Worm (Caenorhabditis elegans) whole organism, L4/young adult: ENCODE data around the gene srh-277.

Experiments used
- W03F9.2 ChIP-seq: fragments of 150-350 bp; optimal IDR thresholded peaks from 2 replicates; lab custom pipeline; 2014; ENCODE audit warnings: missing biosample characterization, missing genetic modification characterization
- dao-5 ChIP-seq: sonication (generic microtip); optimal IDR thresholded peaks from 2 replicates; lab custom pipeline; 2016; ENCODE audit warnings: missing genotype, missing genetic modification characterization, moderate library complexity, missing compliant biosample characterization
- him-1 ChIP-seq: sonication (generic microtip); optimal IDR thresholded peaks from 2 replicates; lab custom pipeline; 2016; ENCODE audit warnings: missing genotype, missing genetic modification reagents, missing genetic modification characterization, missing compliant biosample characterization

Gene srh-277

DNA sequence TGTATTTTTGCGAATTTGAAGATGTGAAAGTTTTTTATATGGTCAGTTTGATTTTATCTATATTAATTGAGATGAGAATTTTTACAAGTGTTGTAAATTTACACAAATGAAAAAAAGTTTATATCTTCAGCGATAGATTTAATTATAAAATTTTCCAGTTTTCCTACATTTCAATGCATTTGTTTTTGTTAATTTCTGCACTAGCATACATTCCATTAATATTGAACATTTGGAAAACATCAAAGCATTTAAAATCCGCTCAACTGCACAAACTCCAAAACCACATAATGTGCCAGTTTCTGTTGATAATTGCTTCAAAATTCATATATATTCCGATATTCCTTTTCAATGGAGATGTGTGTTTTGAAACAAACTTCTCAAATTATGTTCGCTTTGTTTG, at the start of gene srh-277:
srh-277 (plus strand) TSS at position 301 of the 400 bp plus-strand sequence.
- TF ChIP-seq dao-5 (tag; lab: Kevin White, UChicago) (no peak), him-1 (no peak), W03F9.2 (tag; lab: Kevin White, UChicago) (no peak)

ce11 chrV:16137043-16137442, 46.0 kb upstream of the srh-277 start, which contains the start of gene F44G3.7:
Gene F44G3.7 (minus strand): TSS chrV:16137143.
- no peak for TF ChIP-seq him-1
- TF ChIP-seq W03F9.2 (tag; lab: Kevin White, UChicago), result no peak
- no peak for TF ChIP-seq dao-5 (tag; lab: Kevin White, UChicago)

DNA sequence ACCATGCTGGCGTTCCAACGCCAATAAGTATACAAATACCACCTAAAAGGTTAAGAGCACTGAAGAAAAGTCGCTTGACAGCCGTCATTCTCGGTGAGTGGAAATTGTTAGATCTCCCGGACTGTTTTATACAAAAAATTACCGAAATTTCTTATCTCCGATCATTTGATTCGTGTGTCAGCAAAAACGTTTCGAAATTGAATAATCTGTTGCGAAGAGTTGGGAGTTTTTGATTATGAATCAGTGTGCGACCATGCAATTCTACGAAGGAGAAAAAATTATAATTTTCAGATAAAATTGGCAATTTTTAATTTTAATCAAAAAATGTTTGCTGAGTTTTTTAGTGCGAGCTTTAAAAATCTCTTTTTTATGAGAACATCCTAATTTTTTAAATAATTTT, 43.5 kb upstream of the srh-277 start, which contains the start of gene clc-11:
clc-11 (minus strand) TSS at position 101 of the 400 bp plus-strand sequence.
- TF ChIP-seq W03F9.2 (tag; lab: Kevin White, UChicago), result no peak
- no peak for TF ChIP-seq him-1
- no peak for TF ChIP-seq dao-5 (tag; lab: Kevin White, UChicago)

ce11 chrV:16141071-16141470, 41.9 kb upstream of the srh-277 start, which contains the start of gene clc-32:
Gene clc-32 (minus strand): TSS chrV:16141171.
- TF ChIP-seq W03F9.2 (tag; lab: Kevin White, UChicago) (no peak), him-1 (no peak), dao-5 (tag; lab: Kevin White, UChicago) (no peak)

DNA sequence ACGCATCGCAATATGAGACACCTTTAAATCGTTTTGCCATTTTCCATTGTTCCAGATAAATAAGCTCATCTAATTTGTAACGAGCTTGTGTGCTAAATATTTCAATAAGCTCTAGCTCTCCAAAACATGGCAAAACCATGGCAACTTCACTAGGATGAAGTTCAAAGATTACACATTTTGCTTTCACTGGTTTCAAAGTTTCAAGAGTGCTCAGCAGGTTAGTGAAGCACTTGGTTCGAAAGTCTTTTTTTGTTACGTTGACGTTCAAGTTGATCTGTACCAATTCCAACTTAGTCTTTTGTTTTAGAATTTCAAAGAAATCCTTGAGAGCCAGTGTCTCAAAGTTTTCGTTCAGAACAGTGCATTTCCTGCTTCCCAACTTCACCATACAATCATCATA, 40.6 kb upstream of the srh-277 start, which contains the start of gene fbxa-18:
fbxa-18 (plus strand) TSS at position 301 of the 400 bp plus-strand sequence.
- TF ChIP-seq W03F9.2 (tag; lab: Kevin White, UChicago) (no peak), him-1 (no peak), dao-5 (tag; lab: Kevin White, UChicago) (no peak)

- TF ChIP-seq him-1 (no peak), W03F9.2 (tag; lab: Kevin White, UChicago) (no peak), dao-5 (tag; lab: Kevin White, UChicago) (no peak)
These were observed 39.9 kb upstream of the srh-277 start, which contains the start of gene fbxa-88 for ce11 chrV:16143066-16143581. Gene fbxa-88 (minus strand): TSS chrV:16143116.

DNA sequence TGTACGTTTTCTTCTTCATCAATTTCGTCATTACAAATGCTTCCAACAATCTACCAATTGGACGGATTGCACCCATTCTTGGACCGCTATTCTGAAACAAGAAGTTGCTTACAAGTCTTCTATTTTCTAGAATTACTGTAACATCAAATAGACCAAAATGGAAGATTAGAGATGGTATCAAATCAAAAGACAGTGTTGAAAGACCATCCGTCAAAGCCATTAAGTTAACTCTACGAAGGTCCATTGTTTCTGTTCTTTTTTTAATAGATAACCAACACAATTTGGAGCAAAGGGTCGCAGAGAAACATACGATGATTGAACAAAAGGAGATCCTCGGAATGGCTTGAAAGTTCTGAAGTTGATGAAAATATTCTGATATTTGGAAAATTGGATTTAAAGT, 38.0 kb upstream of the srh-277 start:
- TF ChIP-seq dao-5 (tag; lab: Kevin White, UChicago), result no peak
- TF ChIP-seq him-1, result no peak

- no peak for TF ChIP-seq W03F9.2 (tag; lab: Kevin White, UChicago)
These were observed 34.2 kb upstream of the srh-277 start, which contains the start of gene F10A3.4 for ce11 chrV:16148805-16149204. Gene F10A3.4 (plus strand): TSS chrV:16149105.

ce11 chrV:16153375-16153774, 29.6 kb upstream of the srh-277 start, which contains the start of gene str-254:
Gene str-254 (minus strand): TSS chrV:16153475.
- TF ChIP-seq him-1, result no peak
- TF ChIP-seq W03F9.2 (tag; lab: Kevin White, UChicago), result no peak
- no peak for TF ChIP-seq dao-5 (tag; lab: Kevin White, UChicago)

- TF ChIP-seq dao-5 (tag; lab: Kevin White, UChicago) (no peak), W03F9.2 (tag; lab: Kevin White, UChicago) (no peak), him-1 (no peak)
These were observed 27.9 kb upstream of the srh-277 start, which contains the start of gene str-97 for ce11 chrV:16155111-16155510. Gene str-97 (minus strand): TSS chrV:16155211.

DNA sequence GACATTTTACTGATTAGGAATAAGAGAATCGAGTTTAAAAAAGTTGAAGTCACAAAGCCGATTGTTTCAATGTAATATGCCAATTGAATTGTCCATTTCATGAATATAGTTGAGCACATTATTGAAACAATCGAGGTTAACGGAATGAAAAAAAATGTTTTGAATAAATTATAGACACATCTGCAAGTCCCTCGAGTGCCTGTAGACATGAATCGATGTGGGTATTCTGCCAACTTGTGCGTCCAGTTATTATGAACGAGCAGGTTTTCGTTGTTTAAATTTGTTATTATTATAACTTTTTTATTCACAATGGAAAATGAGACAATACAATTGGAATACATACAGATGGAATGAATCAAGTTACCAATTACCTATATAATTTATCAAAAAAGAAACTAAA, 24.6 kb upstream of the srh-277 start, which contains the start of gene str-99:
str-99 (minus strand) TSS at position 101 of the 400 bp plus-strand sequence.
- no peak for TF ChIP-seq him-1
- no peak for TF ChIP-seq W03F9.2 (tag; lab: Kevin White, UChicago)
- no peak for TF ChIP-seq dao-5 (tag; lab: Kevin White, UChicago)

- TF ChIP-seq him-1 (no peak), dao-5 (tag; lab: Kevin White, UChicago) (no peak), W03F9.2 (tag; lab: Kevin White, UChicago) (no peak)
These were observed 23.4 kb upstream of the srh-277 start, which contains the start of gene F10A3.17 for ce11 chrV:16159594-16159993. Gene F10A3.17 (minus strand): TSS chrV:16159694.

DNA sequence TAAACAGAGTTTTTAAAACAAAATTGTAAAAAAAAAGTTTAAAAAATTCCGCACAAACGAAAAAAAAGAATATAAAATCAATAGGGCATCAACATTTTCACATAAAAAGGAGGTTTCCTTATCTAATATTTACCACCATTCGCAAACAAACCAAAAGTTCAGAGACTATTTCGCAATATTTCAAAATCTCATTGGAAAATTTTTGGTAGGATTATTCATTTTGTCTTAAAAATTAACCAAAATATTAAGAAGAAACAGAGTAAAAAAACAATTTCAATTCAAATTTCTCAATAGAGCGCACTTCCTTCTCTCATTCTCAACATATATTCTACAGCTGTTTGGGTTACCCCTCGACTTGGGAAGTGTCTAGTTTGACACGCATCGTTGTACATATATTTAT, 22.9 kb upstream of the srh-277 start:
- TF ChIP-seq W03F9.2 (tag; lab: Kevin White, UChicago), result no peak
- no peak for TF ChIP-seq him-1
- no peak for TF ChIP-seq dao-5 (tag; lab: Kevin White, UChicago)

- no peak for TF ChIP-seq him-1
- no peak for TF ChIP-seq W03F9.2 (tag; lab: Kevin White, UChicago)
- no peak for TF ChIP-seq dao-5 (tag; lab: Kevin White, UChicago)
These were observed 20.8 kb upstream of the srh-277 start, which contains the start of the genes str-109 and F10A3.11 for ce11 chrV:16162124-16162735. Gene str-109 (minus strand): TSS chrV:16162224. Gene F10A3.11 (plus strand): TSS chrV:16162685.
